Fruit fly (Drosophila melanogaster): ENCODE data around the gene CG34150.

CG34150 gene

DNA sequence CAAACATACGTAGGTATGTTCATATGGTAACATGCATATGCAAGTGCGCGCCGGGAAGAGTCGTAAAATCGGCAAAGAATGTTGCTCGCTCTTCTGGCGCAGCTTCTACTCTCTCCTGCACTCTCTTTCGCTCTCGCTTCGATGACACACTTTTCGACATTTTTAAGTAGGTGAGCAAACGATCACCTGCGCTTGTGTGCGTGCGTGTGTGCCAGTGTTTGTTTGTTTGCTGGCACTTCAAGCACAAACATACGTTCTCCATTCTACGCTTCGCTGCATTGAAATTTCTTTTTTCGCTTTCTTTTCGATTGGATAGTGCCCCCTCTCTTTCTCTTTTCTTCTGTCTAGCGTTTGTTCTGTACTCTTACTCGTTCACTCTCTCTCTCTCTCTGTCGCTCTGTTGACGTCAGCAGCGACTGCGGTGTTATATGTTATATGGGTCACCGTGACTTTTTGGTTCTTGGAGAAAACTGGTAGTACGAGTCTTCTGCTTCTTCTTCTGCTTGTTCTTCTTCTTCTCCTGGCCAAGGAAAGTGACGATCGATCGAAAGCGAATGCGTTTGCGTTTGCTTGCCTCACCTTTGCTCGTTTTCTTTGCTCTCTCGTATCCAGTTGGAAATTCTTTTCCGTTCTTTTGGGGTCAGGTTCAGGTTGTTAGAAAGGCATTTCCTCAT lies 46.3 kb upstream of the CG34150 start (continued):
- TF ChIP-seq twi (tag; optimal IDR thresholded peaks at IDR 0.05) (peak; percentile 12), danr (GFP tag; IDR thresholded peaks at IDR 0.05) (no peak), Hey (tag; optimal IDR thresholded peaks at IDR 0.05) (no peak), CTCF (GFP tag; optimal IDR thresholded peaks at IDR 0.05) (no peak), HmgD (GFP tag; optimal IDR thresholded peaks at IDR 0.05) (no peak), dm (GFP tag; optimal IDR thresholded peaks at IDR 0.05) (no peak), Dip3 (GFP tag; optimal IDR thresholded peaks at IDR 0.05) (no peak), Hr39 (optimal IDR thresholded peaks at IDR 0.05) (no peak), gcm (GFP tag; optimal IDR thresholded peaks at IDR 0.05) (no peak), Ssrp (tag; optimal IDR thresholded peaks at IDR 0.05) (no peak), CG13296 (GFP tag; optimal IDR thresholded peaks at IDR 0.05) (no peak), pum (GFP tag; optimal IDR thresholded peaks at IDR 0.05) (no peak), sd (tag; optimal IDR thresholded peaks at IDR 0.05) (peak; percentile 70), CG3726 (GFP tag; IDR thresholded peaks at IDR 0.05) (no peak), tap (tag; optimal IDR thresholded peaks at IDR 0.05) (no peak), ash1 (GFP tag; optimal IDR thresholded peaks at IDR 0.05) (no peak), Ada2b (GFP tag; IDR thresholded peaks at IDR 0.05) (no peak), pnt (GFP tag; optimal IDR thresholded peaks at IDR 0.05) (no peak), cwo (GFP tag; optimal IDR thresholded peaks at IDR 0.05) (no peak), eve (GFP tag; optimal IDR thresholded peaks at IDR 0.05) (no peak), vfl (GFP tag; optimal IDR thresholded peaks at IDR 0.05) (no peak), dati (GFP tag; IDR thresholded peaks at IDR 0.05) (no peak), CG13424 (tag; optimal IDR thresholded peaks at IDR 0.05) (no peak), E2f2 (GFP tag; IDR thresholded peaks at IDR 0.05) (no peak), CrebB (tag; optimal IDR thresholded peaks at IDR 0.05) (no peak), CG15073 (GFP tag; optimal IDR thresholded peaks at IDR 0.05) (no peak), en (GFP tag; optimal IDR thresholded peaks at IDR 0.05) (no peak), gcm2 (GFP tag; optimal IDR thresholded peaks at IDR 0.05) (no peak), CG12769 (tag; optimal IDR thresholded peaks at IDR 0.05) (peak; percentile 15), fd96Cb (tag; optimal IDR thresholded peaks at IDR 0.05) (no peak), CG8944 (GFP tag; optimal IDR thresholded peaks at IDR 0.05) (no peak), CG34224 (GFP tag; IDR thresholded peaks at IDR 0.05; ENCODE audit: partially characterized antibody) (no peak), CG2129 (GFP tag; IDR thresholded peaks at IDR 0.05; ENCODE audit: partially characterized antibody) (no peak), trh (GFP tag; optimal IDR thresholded peaks at IDR 0.05) (no peak), Hr51 (GFP tag; optimal IDR thresholded peaks at IDR 0.05) (no peak), CG12299 (tag; optimal IDR thresholded peaks at IDR 0.05) (no peak), Nf-YA (GFP tag; IDR thresholded peaks at IDR 0.05) (no peak), CG14710 (tag; optimal IDR thresholded peaks at IDR 0.05) (peak; percentile 36), schlank (tag; optimal IDR thresholded peaks at IDR 0.05) (no peak), eyg (GFP tag; optimal IDR thresholded peaks at IDR 0.05) (no peak), Hmx (GFP tag; optimal IDR thresholded peaks at IDR 0.05) (no peak), Side (GFP tag; optimal IDR thresholded peaks at IDR 0.05) (no peak), sc (optimal IDR thresholded peaks at IDR 0.05) (no peak), sc (GFP tag; optimal IDR thresholded peaks at IDR 0.05) (peak; percentile 31), exex (tag; optimal IDR thresholded peaks at IDR 0.05) (no peak), pb (GFP tag; optimal IDR thresholded peaks at IDR 0.05) (no peak), CG6654 (GFP tag; optimal IDR thresholded peaks at IDR 0.05) (no peak), Doc3 (GFP tag; IDR thresholded peaks at IDR 0.05; ENCODE audit: partially characterized antibody) (no peak), CG3838 (GFP tag; optimal IDR thresholded peaks at IDR 0.05) (peak; percentile 51), CG10274 (GFP tag; optimal IDR thresholded peaks at IDR 0.05) (no peak), onecut (GFP tag; IDR thresholded peaks at IDR 0.05) (peak; percentile 55), Fer3 (tag; optimal IDR thresholded peaks at IDR 0.05) (no peak)

Data from whole organism, embryonic.